Fruit fly (Drosophila melanogaster): ENCODE results near the gene CG11656.

DNA sequence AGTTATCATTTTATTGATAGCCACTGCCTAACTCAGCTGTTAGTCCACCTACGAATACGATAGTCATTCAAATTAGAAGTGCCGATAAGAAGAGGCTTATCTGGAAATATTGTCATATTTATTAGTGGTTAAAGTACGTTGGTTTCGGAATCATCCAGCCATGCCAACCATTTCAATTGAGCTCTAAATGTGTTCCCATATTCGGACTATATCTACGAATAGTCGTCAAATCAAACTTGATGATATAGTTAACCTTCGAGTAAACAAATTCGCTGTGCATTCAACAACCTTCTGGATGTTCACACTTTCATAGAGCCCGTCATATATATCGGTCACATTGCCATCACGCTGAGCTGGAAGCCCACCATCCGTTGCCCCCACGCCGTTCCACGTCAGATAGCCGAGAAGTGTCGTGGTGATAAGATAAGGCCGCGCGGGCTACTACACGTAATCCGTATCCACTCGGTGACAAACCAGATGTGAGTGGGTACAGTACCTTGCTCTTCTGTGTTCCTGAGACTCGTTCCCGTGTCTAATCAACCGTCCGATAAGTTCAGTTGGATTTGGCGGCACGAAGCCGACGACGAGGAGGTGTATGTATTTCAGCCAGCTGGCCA is 8.7 kb downstream of the CG11656 start:
- no peak for TF ChIP-seq insv (optimal IDR thresholded peaks at IDR 0.05)
- no peak for TF ChIP-seq ttk (optimal IDR thresholded peaks at IDR 0.05)
